Fruit fly (Drosophila melanogaster) whole organism, embryonic: ENCODE data around the gene ATPsynO.
A peak's percentile ranks its signal among the peaks of the same experiment; 100 is the strongest.

Source experiments
- Aef1 ChIP-seq: fragments of 200-800 bp; sonication (Bioruptor generic); IDR thresholded peaks from 3 replicates; pipeline ENCODE4 v1.3.6; 2022; ENCODE audit warnings: missing biosample characterization, missing genetic modification characterization
- Atf3 ChIP-seq: fragments of 200-800 bp; sonication (Bioruptor generic); optimal IDR thresholded peaks from 3 replicates; lab custom pipeline; 2016; ENCODE audit warnings: missing biosample characterization, missing genetic modification characterization
- Bgb ChIP-seq: fragments of 200-800 bp; sonication (Bioruptor generic); IDR thresholded peaks from 2 replicates; pipeline ENCODE4 v1.3.6; 2022; ENCODE audit warnings: missing biosample characterization, missing genetic modification characterization; ENCODE audit not compliant: partially characterized antibody
- C15 ChIP-seq: fragments of 200-800 bp; sonication (Bioruptor generic); IDR thresholded peaks from 3 replicates; pipeline ENCODE4 v1.3.6; 2022; ENCODE audit warnings: missing biosample characterization, missing genetic modification characterization
- CG12071 ChIP-seq: fragments of 200-800 bp; sonication (Bioruptor generic); optimal IDR thresholded peaks from 3 replicates; lab custom pipeline; 2018; ENCODE audit warnings: missing biosample characterization, mild to moderate bottlenecking, missing genetic modification characterization
- CG12659 ChIP-seq: fragments of 200-800 bp; sonication (Bioruptor generic); optimal IDR thresholded peaks from 3 replicates; lab custom pipeline; 2017; ENCODE audit warnings: mild to moderate bottlenecking, missing biosample characterization, missing genetic modification reagents, missing genetic modification characterization
- CG13287 ChIP-seq: fragments of 200-800 bp; sonication (Bioruptor generic); IDR thresholded peaks from 2 replicates; pipeline ENCODE4 v1.3.6; 2022; ENCODE audit warnings: missing biosample characterization, missing genetic modification characterization; ENCODE audit not compliant: partially characterized antibody
- CG14667 ChIP-seq: fragments of 200-800 bp; sonication (Bioruptor generic); IDR thresholded peaks from 2 replicates; pipeline ENCODE4 v1.3.6; 2022; ENCODE audit warnings: missing biosample characterization, missing genetic modification characterization
- CG15269 ChIP-seq: fragments of 200-800 bp; sonication (Bioruptor generic); optimal IDR thresholded peaks from 2 replicates; lab custom pipeline; 2018; ENCODE audit warnings: missing biosample characterization, mild to moderate bottlenecking, missing genetic modification characterization, moderate library complexity
- CG1647 ChIP-seq: fragments of 200-800 bp; sonication (Bioruptor generic); optimal IDR thresholded peaks from 3 replicates; lab custom pipeline; 2016; ENCODE audit warnings: missing biosample characterization, missing genetic modification characterization
- CG17829 ChIP-seq: fragments of 200-800 bp; optimal IDR thresholded peaks from 2 replicates; lab custom pipeline; 2019; ENCODE audit warnings: missing biosample characterization, mild to moderate bottlenecking, missing genetic modification characterization, moderate library complexity
- CG18764 ChIP-seq: fragments of 200-800 bp; sonication (Bioruptor generic); optimal IDR thresholded peaks from 3 replicates; lab custom pipeline; 2016; ENCODE audit warnings: missing biosample characterization, missing genetic modification characterization
- CG2875 ChIP-seq: fragments of 200-800 bp; sonication (Bioruptor generic); optimal IDR thresholded peaks from 2 replicates; lab custom pipeline; 2017; ENCODE audit warnings: missing biosample characterization, mild to moderate bottlenecking, missing genetic modification characterization, missing genetic modification reagents
- CG3407 ChIP-seq: fragments of 200-800 bp; sonication (Bioruptor generic); optimal IDR thresholded peaks from 2 replicates; lab custom pipeline; 2018; ENCODE audit warnings: missing biosample characterization, mild to moderate bottlenecking, missing genetic modification characterization
- CG42726 ChIP-seq: fragments of 200-800 bp; sonication (Bioruptor generic); IDR thresholded peaks from 2 replicates; pipeline ENCODE4 v1.3.6; 2022; ENCODE audit warnings: missing biosample characterization, missing genetic modification characterization; ENCODE audit not compliant: partially characterized antibody
- CG4360 ChIP-seq: fragments of 200-800 bp; sonication (Bioruptor generic); IDR thresholded peaks from 2 replicates; pipeline ENCODE4 v1.3.6; 2022; ENCODE audit warnings: missing biosample characterization, missing genetic modification characterization
- CG4404 ChIP-seq: fragments of 200-800 bp; sonication (Bioruptor generic); IDR thresholded peaks from 2 replicates; pipeline ENCODE4 v1.3.6; 2022; ENCODE audit warnings: missing biosample characterization, missing genetic modification characterization
- CG7271 ChIP-seq: fragments of 200-800 bp; sonication (Bioruptor generic); optimal IDR thresholded peaks from 2 replicates; lab custom pipeline; 2018; ENCODE audit warnings: missing biosample characterization, mild to moderate bottlenecking, missing genetic modification characterization, moderate library complexity
- CG7357 ChIP-seq: fragments of 200-800 bp; sonication (Bioruptor generic); IDR thresholded peaks from 3 replicates; pipeline ENCODE4 v1.3.6; 2022; ENCODE audit warnings: missing biosample characterization, missing genetic modification characterization
- CG8359 ChIP-seq: fragments of 200-800 bp; sonication (Bioruptor generic); optimal IDR thresholded peaks from 2 replicates; lab custom pipeline; 2017; ENCODE audit warnings: missing biosample characterization, mild to moderate bottlenecking, missing genetic modification characterization, borderline replicate concordance
- CG9215 ChIP-seq: fragments of 200-800 bp; sonication (Bioruptor generic); IDR thresholded peaks from 2 replicates; pipeline ENCODE4 v1.3.6; 2022; ENCODE audit warnings: missing biosample characterization, missing genetic modification characterization
- CG9727 ChIP-seq: fragments of 200-800 bp; sonication (Bioruptor generic); optimal IDR thresholded peaks from 3 replicates; lab custom pipeline; 2017; ENCODE audit warnings: missing biosample characterization, mild to moderate bottlenecking, missing genetic modification characterization
- CkIIα-i1 ChIP-seq: fragments of 200-800 bp; sonication (Bioruptor generic); IDR thresholded peaks from 2 replicates; pipeline ENCODE4 v1.3.6; 2022; ENCODE audit warnings: missing biosample characterization, missing genetic modification characterization
- D19B ChIP-seq: fragments of 200-800 bp; sonication (Bioruptor generic); optimal IDR thresholded peaks from 2 replicates; lab custom pipeline; 2017; ENCODE audit warnings: missing biosample characterization, mild to moderate bottlenecking, missing genetic modification characterization
- Dad ChIP-seq: fragments of 200-800 bp; sonication (Bioruptor generic); optimal IDR thresholded peaks from 3 replicates; lab custom pipeline; 2016; ENCODE audit warnings: missing biosample characterization, missing genetic modification characterization
- Dbx ChIP-seq: fragments of 200-800 bp; sonication (Bioruptor generic); IDR thresholded peaks from 3 replicates; pipeline ENCODE4 v1.3.6; 2022; ENCODE audit warnings: missing biosample characterization, missing genetic modification characterization
- H2.0 ChIP-seq: fragments of 200-800 bp; sonication (Bioruptor generic); IDR thresholded peaks from 2 replicates; pipeline ENCODE4 v1.3.6; 2022; ENCODE audit warnings: missing biosample characterization, missing genetic modification characterization
- Hey ChIP-seq: fragments of 200-800 bp; sonication (Bioruptor generic); optimal IDR thresholded peaks from 3 replicates; lab custom pipeline; 2018; ENCODE audit warnings: missing biosample characterization, mild to moderate bottlenecking, missing genetic modification characterization
- Hr39 ChIP-seq: fragments of >200 bp; optimal IDR thresholded peaks from 2 replicates; lab custom pipeline; 2017
- NFAT ChIP-seq: fragments of 200-800 bp; sonication (Bioruptor generic); IDR thresholded peaks from 2 replicates; pipeline ENCODE4 v1.3.6; 2022; ENCODE audit warnings: missing biosample characterization, missing genetic modification characterization
- NfI ChIP-seq: fragments of 200-800 bp; sonication (Bioruptor generic); optimal IDR thresholded peaks from 3 replicates; lab custom pipeline; 2018; ENCODE audit warnings: missing biosample characterization, mild to moderate bottlenecking, missing genetic modification characterization, moderate library complexity
- Side ChIP-seq: fragments of 200-800 bp; sonication (Bioruptor generic); optimal IDR thresholded peaks from 2 replicates; lab custom pipeline; 2016; ENCODE audit warnings: missing biosample characterization, missing genetic modification characterization
- Usf ChIP-seq: fragments of 200-800 bp; sonication (Bioruptor generic); optimal IDR thresholded peaks from 2 replicates; lab custom pipeline; 2017; ENCODE audit warnings: missing genotype, missing biosample characterization, missing genetic modification characterization
- aop ChIP-seq: fragments of 200-800 bp; sonication (Bioruptor generic); IDR thresholded peaks from 2 replicates; pipeline ENCODE4 v1.3.6; 2022; ENCODE audit warnings: missing biosample characterization, missing genetic modification characterization
- btn ChIP-seq: fragments of 200-800 bp; sonication (Bioruptor generic); optimal IDR thresholded peaks from 2 replicates; lab custom pipeline; 2016; ENCODE audit warnings: missing biosample characterization, missing genetic modification characterization
- cad ChIP-seq: fragments of >200 bp; optimal IDR thresholded peaks from 2 replicates; lab custom pipeline; 2017; ENCODE audit warnings: missing biosample characterization, missing genetic modification characterization
- dan ChIP-seq: fragments of 200-800 bp; sonication (Bioruptor generic); IDR thresholded peaks from 2 replicates; pipeline ENCODE4 v1.3.6; 2022; ENCODE audit warnings: missing biosample characterization, missing genetic modification characterization
- emc ChIP-seq: fragments of 200-800 bp; sonication (Bioruptor generic); optimal IDR thresholded peaks from 2 replicates; lab custom pipeline; 2016; ENCODE audit warnings: missing biosample characterization, missing genetic modification characterization
- fd64A ChIP-seq: fragments of 200-800 bp; sonication (Bioruptor generic); optimal IDR thresholded peaks from 3 replicates; lab custom pipeline; 2018; ENCODE audit warnings: missing biosample characterization, mild to moderate bottlenecking, missing genetic modification characterization
- gcm ChIP-seq: fragments of 200-800 bp; sonication (Bioruptor generic); optimal IDR thresholded peaks from 2 replicates; lab custom pipeline; 2019; ENCODE audit warnings: missing biosample characterization, mild to moderate bottlenecking, missing genetic modification characterization, moderate library complexity
- kah ChIP-seq: fragments of 200-800 bp; sonication (Bioruptor generic); optimal IDR thresholded peaks from 2 replicates; lab custom pipeline; 2018; ENCODE audit warnings: missing biosample characterization, mild to moderate bottlenecking, missing genetic modification characterization
- lola ChIP-seq, 3 experiments: fragments of >200 bp in 2 of 3; fragments of 200-800 bp in 1 of 3; sonication (Bioruptor generic) in 1 of 3; optimal IDR thresholded peaks; 2 replicates each; lab custom pipeline; 2017 to 2019; ENCODE audit warnings: missing biosample characterization in 3 of 3, missing genetic modification characterization in 3 of 3, mild to moderate bottlenecking in 1 of 3, moderate library complexity in 1 of 3
- nom ChIP-seq: fragments of 200-800 bp; sonication (Bioruptor generic); optimal IDR thresholded peaks from 2 replicates; lab custom pipeline; 2017; ENCODE audit warnings: missing biosample characterization, missing genetic modification characterization, mild to moderate bottlenecking, moderate library complexity, missing genetic modification reagents
- peb ChIP-seq: fragments of 200-800 bp; sonication (Bioruptor generic); IDR thresholded peaks from 2 replicates; pipeline ENCODE4 v1.3.6; 2022; ENCODE audit warnings: missing biosample characterization, missing genetic modification characterization
- ro ChIP-seq: fragments of 200-800 bp; sonication (Bioruptor generic); IDR thresholded peaks from 2 replicates; pipeline ENCODE4 v1.3.6; 2022; ENCODE audit warnings: missing biosample characterization, missing genetic modification characterization
- sim ChIP-seq: fragments of 200-800 bp; sonication (Bioruptor generic); IDR thresholded peaks from 2 replicates; pipeline ENCODE4 v1.3.6; 2022; ENCODE audit warnings: missing biosample characterization, missing genetic modification characterization
- vfl ChIP-seq: fragments of 200-800 bp; sonication (Bioruptor generic); optimal IDR thresholded peaks from 2 replicates; lab custom pipeline; 2016; ENCODE audit warnings: missing biosample characterization, missing genetic modification characterization
- wdn ChIP-seq: fragments of 200-800 bp; sonication (Bioruptor generic); IDR thresholded peaks from 2 replicates; pipeline ENCODE4 v1.3.6; 2022; ENCODE audit warnings: missing biosample characterization, missing genetic modification characterization
- zen ChIP-seq: fragments of 200-800 bp; sonication (Bioruptor generic); optimal IDR thresholded peaks from 3 replicates; lab custom pipeline; 2018; ENCODE audit warnings: missing biosample characterization, mild to moderate bottlenecking, missing genetic modification characterization, moderate library complexity

ATPsynO gene

dm6 chr3R:15242186-15243045 lies 23.0 kb upstream of the ATPsynO start, which contains the start of the genes tefu and Hsc70-4 (continued):
- TF ChIP-seq CG14667 (GFP tag; lab: Robert Waterston, UW) (peak; percentile 77), gcm (GFP tag; lab: Kevin White, UChicago) (no peak), vfl (GFP tag; lab: Kevin White, UChicago) (peak; percentile 71), dan (0 out of 2 replicates have a peak, but pooled peaks have one; percentile 44), Aef1 (GFP tag; lab: Robert Waterston, UW) (peak; percentile 86), CG8359 (GFP tag; lab: Kevin White, UChicago) (peak; percentile 26), aop (GFP tag; lab: Robert Waterston, UW) (no peak), CG7271 (tag; lab: Kevin White, UChicago) (peak; percentile 59), Hey (no peak), CG42726 (peak; percentile 68), CG12659 (GFP tag; lab: Kevin White, UChicago) (peak; percentile 80), CG4404 (GFP tag; lab: Robert Waterston, UW) (peak; percentile 74), CG12071 (GFP tag; lab: Kevin White, UChicago) (peak; percentile 25), CG15269 (tag; lab: Kevin White, UChicago) (peak; percentile 0), ro (GFP tag; lab: Robert Waterston, UW) (peak; percentile 66; the same call in 1 of the 2 replicates), NfI (peak; percentile 70), NFAT (GFP tag; lab: Robert Waterston, UW) (peak; percentile 59), Side (GFP tag; lab: Kevin White, UChicago) (peak; percentile 14), Dad (GFP tag; lab: Kevin White, UChicago) (peak; percentile 68), Dbx (peak; percentile 74), CkIIα-i1 (no peak), CG17829 (tag; lab: Kevin White, UChicago) (peak; percentile 73), fd64A (GFP tag; lab: Kevin White, UChicago) (no peak), nom (peak; percentile 64), CG2875 (GFP tag; lab: Kevin White, UChicago) (no peak), Atf3 (GFP tag; lab: Kevin White, UChicago) (peak; percentile 71), CG4360 (GFP tag; lab: Robert Waterston, UW) (no peak), CG9727 (GFP tag; lab: Kevin White, UChicago) (peak; percentile 74), CG18764 (GFP tag; lab: Kevin White, UChicago) (peak; percentile 67), C15 (peak; percentile 55; the same call in 1 of the 3 replicates), wdn (GFP tag; lab: Robert Waterston, UW) (peak; percentile 62; the same call in 1 of the 2 replicates), kah (GFP tag; lab: Kevin White, UChicago) (peak; percentile 45), peb (GFP tag; lab: Robert Waterston, UW) (peak; percentile 49; the same call in 1 of the 2 replicates), Usf (GFP tag; lab: Kevin White, UChicago) (peak; percentile 78), D19B (GFP tag; lab: Kevin White, UChicago) (peak; percentile 42), btn (GFP tag; lab: Kevin White, UChicago) (no peak), lola (GFP tag; optimal IDR thresholded peaks at IDR 0.05; lab: Kevin White, UChicago) (peak in 2 of 3 experiments; percentile 64 to 93), CG1647 (GFP tag; lab: Kevin White, UChicago) (peak; percentile 83), zen (peak; percentile 72), H2.0 (GFP tag; lab: Robert Waterston, UW) (peak; percentile 70), Hr39 (lab: Kevin White, UChicago) (no peak), CG9215 (peak; percentile 81), Bgb (GFP tag; lab: Robert Waterston, UW) (peak; percentile 28; the same call in 1 of the 2 replicates), emc (GFP tag; lab: Kevin White, UChicago) (no peak), sim (GFP tag; lab: Robert Waterston, UW) (0 out of 2 replicates have a peak, but pooled peaks have one; percentile 11), CG13287 (GFP tag; lab: Robert Waterston, UW) (peak; percentile 31), CG7357 (peak; percentile 99), cad (GFP tag; lab: Kevin White, UChicago) (no peak), CG3407 (GFP tag; lab: Kevin White, UChicago) (peak; percentile 34)
